Fruit fly (Drosophila melanogaster) whole organism, embryonic: Measurements from ENCODE around the gene CG10581.

ENCODE experiments used
- Adf1 ChIP-seq: fragments of 200-800 bp; sonication (Bioruptor generic); IDR thresholded peaks from 2 replicates; pipeline ENCODE4 v1.3.6; 2022; ENCODE audit warnings: missing biosample characterization, missing genetic modification characterization
- Asciz ChIP-seq: fragments of 200-800 bp; sonication (Bioruptor generic); optimal IDR thresholded peaks from 2 replicates; lab custom pipeline; 2017; ENCODE audit warnings: missing biosample characterization, mild to moderate bottlenecking, missing genetic modification characterization, missing genetic modification reagents
- CG10431 ChIP-seq: fragments of 200-800 bp; sonication (Bioruptor generic); optimal IDR thresholded peaks from 3 replicates; lab custom pipeline; 2018; ENCODE audit warnings: missing biosample characterization, mild to moderate bottlenecking, missing genetic modification characterization
- CG10543 ChIP-seq: fragments of 200-800 bp; sonication (Bioruptor generic); optimal IDR thresholded peaks from 3 replicates; lab custom pipeline; 2017; ENCODE audit warnings: missing biosample characterization, mild to moderate bottlenecking, missing genetic modification characterization, moderate library complexity
- CG11456 ChIP-seq: fragments of 200-800 bp; sonication (Bioruptor generic); IDR thresholded peaks from 3 replicates; pipeline ENCODE4 v1.3.6; 2022; ENCODE audit warnings: missing biosample characterization, missing genetic modification characterization
- CG12236 ChIP-seq: fragments of 200-800 bp; sonication (Bioruptor generic); optimal IDR thresholded peaks from 2 replicates; lab custom pipeline; 2016; ENCODE audit warnings: missing biosample characterization, missing genetic modification characterization
- CG15696 ChIP-seq: fragments of 200-800 bp; sonication (Bioruptor generic); optimal IDR thresholded peaks from 2 replicates; lab custom pipeline; 2019; ENCODE audit warnings: missing biosample characterization, mild to moderate bottlenecking, missing genetic modification characterization, moderate library complexity
- CG1647 ChIP-seq: fragments of 200-800 bp; sonication (Bioruptor generic); optimal IDR thresholded peaks from 3 replicates; lab custom pipeline; 2016; ENCODE audit warnings: missing biosample characterization, missing genetic modification characterization
- CG2712 ChIP-seq: fragments of 200-800 bp; optimal IDR thresholded peaks from 3 replicates; lab custom pipeline; 2019; ENCODE audit warnings: missing biosample characterization, mild to moderate bottlenecking, missing genetic modification characterization, moderate library complexity
- CG2875 ChIP-seq: fragments of 200-800 bp; sonication (Bioruptor generic); optimal IDR thresholded peaks from 2 replicates; lab custom pipeline; 2017; ENCODE audit warnings: missing biosample characterization, mild to moderate bottlenecking, missing genetic modification characterization, missing genetic modification reagents
- CG4854 ChIP-seq: fragments of 200-800 bp; sonication (Bioruptor generic); optimal IDR thresholded peaks from 2 replicates; lab custom pipeline; 2016; ENCODE audit warnings: missing biosample characterization, missing genetic modification characterization, inconsistent platforms
- CG7987 ChIP-seq: fragments of 200-800 bp; sonication (Bioruptor generic); optimal IDR thresholded peaks from 2 replicates; lab custom pipeline; 2018; ENCODE audit warnings: missing biosample characterization, mild to moderate bottlenecking, missing genetic modification characterization, moderate library complexity
- CG8359 ChIP-seq: fragments of 200-800 bp; sonication (Bioruptor generic); optimal IDR thresholded peaks from 2 replicates; lab custom pipeline; 2017; ENCODE audit warnings: missing biosample characterization, mild to moderate bottlenecking, missing genetic modification characterization, borderline replicate concordance
- CG8765 ChIP-seq: fragments of 200-800 bp; sonication (Bioruptor generic); IDR thresholded peaks from 2 replicates; pipeline ENCODE4 v1.3.6; 2022; ENCODE audit warnings: missing biosample characterization, missing genetic modification characterization
- CG9876 ChIP-seq: fragments of 200-800 bp; sonication (Bioruptor generic); optimal IDR thresholded peaks from 2 replicates; lab custom pipeline; 2016; ENCODE audit warnings: missing biosample characterization, missing genetic modification characterization
- CrebB ChIP-seq: fragments of 200-800 bp; sonication (Bioruptor generic); optimal IDR thresholded peaks from 3 replicates; lab custom pipeline; 2018; ENCODE audit warnings: missing biosample characterization, mild to moderate bottlenecking, missing genetic modification characterization
- Dek ChIP-seq: fragments of 200-800 bp; sonication (Bioruptor generic); optimal IDR thresholded peaks from 3 replicates; lab custom pipeline; 2019; ENCODE audit warnings: missing biosample characterization, mild to moderate bottlenecking, missing genetic modification characterization, moderate library complexity
- Dip3 ChIP-seq: fragments of 200-800 bp; sonication (Bioruptor generic); optimal IDR thresholded peaks from 3 replicates; lab custom pipeline; 2016; ENCODE audit warnings: missing biosample characterization, missing genetic modification characterization
- E2f2 ChIP-seq: fragments of 200-800 bp; sonication (Bioruptor generic); IDR thresholded peaks from 2 replicates; pipeline ENCODE4 v1.3.6; 2022; ENCODE audit warnings: missing biosample characterization, missing genetic modification characterization
- ERR ChIP-seq: fragments of 200-800 bp; sonication (Bioruptor generic); optimal IDR thresholded peaks from 2 replicates; lab custom pipeline; 2016; ENCODE audit warnings: missing biosample characterization, missing genetic modification characterization
- H15 ChIP-seq: fragments of 200-800 bp; sonication (Bioruptor generic); IDR thresholded peaks from 3 replicates; pipeline ENCODE4 v1.3.6; 2022; ENCODE audit warnings: missing biosample characterization, missing genetic modification characterization
- HLH54F ChIP-seq: fragments of 200-800 bp; sonication (Bioruptor generic); optimal IDR thresholded peaks from 3 replicates; lab custom pipeline; 2016; ENCODE audit warnings: missing biosample characterization, missing genetic modification characterization
- HmgD ChIP-seq: fragments of 200-800 bp; sonication (Bioruptor generic); optimal IDR thresholded peaks from 3 replicates; lab custom pipeline; 2016; ENCODE audit warnings: missing biosample characterization, missing genetic modification characterization
- Hr39 ChIP-seq: fragments of >200 bp; optimal IDR thresholded peaks from 2 replicates; lab custom pipeline; 2017
- NC2β ChIP-seq: fragments of 200-800 bp; sonication (Bioruptor generic); optimal IDR thresholded peaks from 2 replicates; lab custom pipeline; 2016; ENCODE audit warnings: missing biosample characterization, missing genetic modification characterization
- Nf-YC ChIP-seq: fragments of 200-800 bp; optimal IDR thresholded peaks from 3 replicates; lab custom pipeline; 2019; ENCODE audit warnings: missing biosample characterization, mild to moderate bottlenecking, missing genetic modification characterization, moderate library complexity
- Sin3A ChIP-seq: fragments of >200 bp; optimal IDR thresholded peaks from 2 replicates; lab custom pipeline; 2018
- TFAM ChIP-seq: fragments of 200-800 bp; sonication (Bioruptor generic); optimal IDR thresholded peaks from 2 replicates; lab custom pipeline; 2017; ENCODE audit warnings: missing biosample characterization, missing genetic modification characterization, inconsistent platforms
- Taf1 ChIP-seq: fragments of 200-800 bp; sonication (Bioruptor generic); IDR thresholded peaks from 2 replicates; pipeline ENCODE4 v1.3.6; 2022; ENCODE audit warnings: missing biosample characterization, missing genetic modification characterization
- Vsx1 ChIP-seq: fragments of 200-800 bp; sonication (Bioruptor generic); optimal IDR thresholded peaks from 2 replicates; lab custom pipeline; 2017; ENCODE audit warnings: missing biosample characterization, mild to moderate bottlenecking, missing genetic modification characterization, missing genetic modification reagents
- ase ChIP-seq: fragments of 200-800 bp; sonication (Bioruptor generic); IDR thresholded peaks from 3 replicates; pipeline ENCODE4 v1.3.6; 2022; ENCODE audit warnings: missing biosample characterization, missing genetic modification characterization
- cad ChIP-seq: fragments of >200 bp; optimal IDR thresholded peaks from 2 replicates; lab custom pipeline; 2017; ENCODE audit warnings: missing biosample characterization, missing genetic modification characterization
- dpn ChIP-seq, 2 experiments: fragments of 200-800 bp; sonication (Bioruptor generic); optimal IDR thresholded peaks; 3 replicates each; lab custom pipeline; 2016; ENCODE audit warnings: missing biosample characterization in 2 of 2, missing genetic modification characterization in 2 of 2
- en ChIP-seq: fragments of 200-800 bp; sonication (Bioruptor generic); optimal IDR thresholded peaks from 2 replicates; lab custom pipeline; 2016; ENCODE audit warnings: missing biosample characterization, missing genetic modification characterization
- gcm ChIP-seq: fragments of 200-800 bp; sonication (Bioruptor generic); optimal IDR thresholded peaks from 2 replicates; lab custom pipeline; 2019; ENCODE audit warnings: missing biosample characterization, mild to moderate bottlenecking, missing genetic modification characterization, moderate library complexity
- gro ChIP-seq: fragments of 200-800 bp; sonication (Bioruptor generic); optimal IDR thresholded peaks from 2 replicates; lab custom pipeline; 2016; ENCODE audit warnings: missing biosample characterization, missing genetic modification characterization
- hkb ChIP-seq, 2 experiments: fragments of 200-800 bp in 1 of 2; fragments of >200 bp in 1 of 2; sonication (Bioruptor generic) in 1 of 2; IDR thresholded peaks in 1 of 2; optimal IDR thresholded peaks in 1 of 2; 2 replicates each; pipeline versions ENCODE4 v1.3.6 to Lab custom; 2017 to 2022; ENCODE audit warnings: missing biosample characterization in 1 of 2, missing genetic modification characterization in 1 of 2
- inv ChIP-seq: fragments of 200-800 bp; sonication (Bioruptor generic); IDR thresholded peaks from 2 replicates; pipeline ENCODE4 v1.3.6; 2022; ENCODE audit warnings: missing biosample characterization, missing genetic modification characterization; ENCODE audit not compliant: partially characterized antibody
- jigr1 ChIP-seq: fragments of 200-800 bp; sonication (Bioruptor generic); IDR thresholded peaks from 3 replicates; pipeline ENCODE4 v1.3.6; 2022; ENCODE audit warnings: missing biosample characterization, missing genetic modification characterization
- jing ChIP-seq: fragments of 200-800 bp; sonication (Bioruptor generic); optimal IDR thresholded peaks from 2 replicates; lab custom pipeline; 2018; ENCODE audit warnings: missing biosample characterization, mild to moderate bottlenecking, missing genetic modification characterization
- lola ChIP-seq, 3 experiments: fragments of >200 bp in 2 of 3; fragments of 200-800 bp in 1 of 3; sonication (Bioruptor generic) in 1 of 3; optimal IDR thresholded peaks; 2 replicates each; lab custom pipeline; 2017 to 2019; ENCODE audit warnings: missing biosample characterization in 3 of 3, missing genetic modification characterization in 3 of 3, mild to moderate bottlenecking in 1 of 3, moderate library complexity in 1 of 3
- pzg ChIP-seq: fragments of 200-800 bp; sonication (Bioruptor generic); optimal IDR thresholded peaks from 3 replicates; lab custom pipeline; 2018; ENCODE audit warnings: missing biosample characterization, mild to moderate bottlenecking, missing genetic modification characterization, moderate library complexity
- scrt ChIP-seq: fragments of 200-800 bp; sonication (Bioruptor generic); optimal IDR thresholded peaks from 2 replicates; lab custom pipeline; 2018; ENCODE audit warnings: missing biosample characterization, mild to moderate bottlenecking, missing genetic modification characterization, moderate library complexity
- ssp ChIP-seq: fragments of 200-800 bp; sonication (Bioruptor generic); IDR thresholded peaks from 2 replicates; pipeline ENCODE4 v1.3.6; 2022; ENCODE audit warnings: missing biosample characterization, missing genetic modification characterization
- tna ChIP-seq: fragments of 200-800 bp; sonication (Bioruptor generic); IDR thresholded peaks from 2 replicates; pipeline ENCODE4 v1.3.6; 2022; ENCODE audit warnings: missing biosample characterization, missing genetic modification characterization; ENCODE audit not compliant: partially characterized antibody
- trem ChIP-seq: fragments of 200-800 bp; optimal IDR thresholded peaks from 3 replicates; lab custom pipeline; 2019; ENCODE audit warnings: missing biosample characterization, mild to moderate bottlenecking, missing genetic modification characterization, moderate library complexity
- twi ChIP-seq: fragments of 200-800 bp; optimal IDR thresholded peaks from 2 replicates; lab custom pipeline; 2019; ENCODE audit warnings: missing biosample characterization, mild to moderate bottlenecking, missing genetic modification characterization, moderate library complexity
- vvl ChIP-seq: fragments of 200-800 bp; sonication (Bioruptor generic); IDR thresholded peaks from 2 replicates; pipeline ENCODE4 v1.3.6; 2022; ENCODE audit warnings: missing biosample characterization, missing genetic modification characterization
- z ChIP-seq: fragments of 200-800 bp; sonication (Bioruptor generic); IDR thresholded peaks from 3 replicates; pipeline ENCODE4 v1.3.6; 2022; ENCODE audit warnings: missing biosample characterization, missing genetic modification characterization

Gene CG10581

dm6 chr3L:21034281-21035221, 548 bp upstream of the CG10581 start, which contains the start of gene siz (continued):
- TF ChIP-seq scrt (peak; percentile 63), twi (tag; lab: Kevin White, UChicago) (no peak), jigr1 (GFP tag; lab: Robert Waterston, UW) (no peak), Sin3A (no peak), TFAM (GFP tag; lab: Kevin White, UChicago) (no peak), Adf1 (peak; percentile 12; the same call in 1 of the 2 replicates), cad (no peak), CG1647 (GFP tag; lab: Kevin White, UChicago) (no peak), CG15696 (tag; lab: Kevin White, UChicago) (no peak), trem (tag; lab: Kevin White, UChicago) (peak; percentile 85), ssp (no peak), CG12236 (GFP tag; lab: Kevin White, UChicago) (no peak), inv (no peak), CG10431 (GFP tag; lab: Kevin White, UChicago) (peak; percentile 29), HLH54F (no peak), CG10543 (GFP tag; lab: Kevin White, UChicago) (peak; percentile 35), NC2β (GFP tag; lab: Kevin White, UChicago) (no peak), Vsx1 (GFP tag; lab: Kevin White, UChicago) (no peak), CG11456 (GFP tag; lab: Robert Waterston, UW) (no peak), Dek (no peak), CG8765 (GFP tag; lab: Robert Waterston, UW) (no peak), tna (GFP tag; lab: Robert Waterston, UW) (no peak; the same call in 1 of the 2 replicates), Dip3 (GFP tag; lab: Kevin White, UChicago) (no peak), H15 (GFP tag; lab: Robert Waterston, UW) (no peak), CG8359 (no peak), ase (no peak), CG7987 (peak; percentile 12), z (GFP tag; lab: Robert Waterston, UW) (no peak), Hr39 (lab: Kevin White, UChicago) (peak; percentile 11), dpn (GFP tag; optimal IDR thresholded peaks at IDR 0.05; lab: Kevin White, UChicago) (no peak), CG2712 (tag; lab: Kevin White, UChicago) (peak; percentile 58), Asciz (GFP tag; lab: Kevin White, UChicago) (no peak), hkb (optimal IDR thresholded peaks at IDR 0.05; lab: Kevin White, UChicago) (no peak), hkb (GFP tag; IDR thresholded peaks at IDR 0.05; lab: Robert Waterston, UW) (peak; percentile 20; the same call in 1 of the 2 replicates), pzg (GFP tag; lab: Kevin White, UChicago) (peak; percentile 90), CrebB (tag; lab: Kevin White, UChicago) (peak; percentile 41), lola (GFP tag; optimal IDR thresholded peaks at IDR 0.05; lab: Kevin White, UChicago) (no peak), en (GFP tag; lab: Kevin White, UChicago) (no peak), E2f2 (peak; percentile 77), HmgD (peak; percentile 17), CG9876 (no peak), Taf1 (GFP tag; lab: Robert Waterston, UW) (no peak), ERR (GFP tag; lab: Kevin White, UChicago) (no peak), gro (GFP tag; lab: Kevin White, UChicago) (peak; percentile 25), vvl (GFP tag; lab: Robert Waterston, UW) (peak; percentile 72), Nf-YC (peak; percentile 47), gcm (GFP tag; lab: Kevin White, UChicago) (peak; percentile 26), jing (GFP tag; lab: Kevin White, UChicago) (no peak), CG4854 (no peak), CG2875 (GFP tag; lab: Kevin White, UChicago) (no peak)
